Fruit fly (Drosophila melanogaster) whole organism, embryonic: ENCODE measurements around the gene CG12516.

Experiments
- Adf1 ChIP-seq: fragments of 200-800 bp; sonication (Bioruptor generic); IDR thresholded peaks from 2 replicates; pipeline ENCODE4 v1.3.6; 2022; ENCODE audit warnings: missing biosample characterization, missing genetic modification characterization
- BtbVII ChIP-seq: fragments of 200-800 bp; sonication (Bioruptor generic); optimal IDR thresholded peaks from 3 replicates; lab custom pipeline; 2017; ENCODE audit warnings: missing biosample characterization, mild to moderate bottlenecking, missing genetic modification characterization
- CG1024 ChIP-seq: fragments of 200-800 bp; sonication (Bioruptor generic); IDR thresholded peaks from 2 replicates; pipeline ENCODE4 v1.3.6; 2022; ENCODE audit warnings: missing biosample characterization, missing genetic modification characterization
- CG10431 ChIP-seq: fragments of 200-800 bp; sonication (Bioruptor generic); optimal IDR thresholded peaks from 3 replicates; lab custom pipeline; 2018; ENCODE audit warnings: missing biosample characterization, mild to moderate bottlenecking, missing genetic modification characterization
- CG11695 ChIP-seq: fragments of 200-800 bp; sonication (Bioruptor generic); IDR thresholded peaks from 3 replicates; pipeline ENCODE4 v1.3.6; 2022; ENCODE audit warnings: missing biosample characterization, missing genetic modification characterization
- CG12659 ChIP-seq: fragments of 200-800 bp; sonication (Bioruptor generic); optimal IDR thresholded peaks from 3 replicates; lab custom pipeline; 2017; ENCODE audit warnings: mild to moderate bottlenecking, missing biosample characterization, missing genetic modification reagents, missing genetic modification characterization
- CG17328 ChIP-seq: fragments of 200-800 bp; sonication (Bioruptor generic); IDR thresholded peaks from 2 replicates; pipeline ENCODE4 v1.3.6; 2022; ENCODE audit warnings: missing biosample characterization, missing genetic modification characterization
- CG1832 ChIP-seq: fragments of 200-800 bp; sonication (Bioruptor generic); optimal IDR thresholded peaks from 2 replicates; lab custom pipeline; 2017; ENCODE audit warnings: missing biosample characterization, mild to moderate bottlenecking, missing genetic modification characterization, inconsistent platforms
- CG2129 ChIP-seq: fragments of 200-800 bp; sonication (Bioruptor generic); IDR thresholded peaks from 2 replicates; pipeline ENCODE4 v1.3.6; 2022; ENCODE audit warnings: missing biosample characterization, missing genetic modification characterization; ENCODE audit not compliant: partially characterized antibody
- CG3838 ChIP-seq: fragments of 200-800 bp; sonication (Bioruptor generic); optimal IDR thresholded peaks from 3 replicates; lab custom pipeline; 2016; ENCODE audit warnings: missing biosample characterization, missing genetic modification characterization
- CG3847 ChIP-seq: fragments of 200-800 bp; sonication (Bioruptor generic); IDR thresholded peaks from 2 replicates; pipeline ENCODE4 v1.3.6; 2022; ENCODE audit warnings: missing biosample characterization, missing genetic modification characterization
- CG7372 ChIP-seq: fragments of 200-800 bp; sonication (Bioruptor generic); IDR thresholded peaks from 2 replicates; pipeline ENCODE4 v1.3.6; 2022; ENCODE audit warnings: missing biosample characterization, missing genetic modification characterization
- CG8359 ChIP-seq: fragments of 200-800 bp; sonication (Bioruptor generic); optimal IDR thresholded peaks from 2 replicates; lab custom pipeline; 2017; ENCODE audit warnings: missing biosample characterization, mild to moderate bottlenecking, missing genetic modification characterization, borderline replicate concordance
- CG8765 ChIP-seq: fragments of 200-800 bp; sonication (Bioruptor generic); IDR thresholded peaks from 2 replicates; pipeline ENCODE4 v1.3.6; 2022; ENCODE audit warnings: missing biosample characterization, missing genetic modification characterization
- CG9609 ChIP-seq: fragments of 200-800 bp; sonication (Bioruptor generic); optimal IDR thresholded peaks from 3 replicates; lab custom pipeline; 2016; ENCODE audit warnings: missing biosample characterization, missing genetic modification characterization
- CrebB ChIP-seq: fragments of 200-800 bp; sonication (Bioruptor generic); optimal IDR thresholded peaks from 3 replicates; lab custom pipeline; 2018; ENCODE audit warnings: missing biosample characterization, mild to moderate bottlenecking, missing genetic modification characterization
- Dek ChIP-seq: fragments of 200-800 bp; sonication (Bioruptor generic); optimal IDR thresholded peaks from 3 replicates; lab custom pipeline; 2019; ENCODE audit warnings: missing biosample characterization, mild to moderate bottlenecking, missing genetic modification characterization, moderate library complexity
- Dip2 ChIP-seq: fragments of 200-800 bp; sonication (Bioruptor generic); IDR thresholded peaks from 2 replicates; pipeline ENCODE4 v1.3.6; 2022; ENCODE audit warnings: missing biosample characterization, missing genetic modification characterization
- Drgx ChIP-seq: fragments of 200-800 bp; sonication (Bioruptor generic); IDR thresholded peaks from 2 replicates; pipeline ENCODE4 v1.3.6; 2022; ENCODE audit warnings: missing biosample characterization, missing genetic modification characterization
- Fer1 ChIP-seq: fragments of 200-800 bp; sonication (Bioruptor generic); optimal IDR thresholded peaks from 2 replicates; lab custom pipeline; 2017; ENCODE audit warnings: missing biosample characterization, mild to moderate bottlenecking, missing genetic modification characterization
- Fer2 ChIP-seq: fragments of 200-800 bp; sonication (Bioruptor generic); optimal IDR thresholded peaks from 2 replicates; lab custom pipeline; 2018; ENCODE audit warnings: missing biosample characterization, mild to moderate bottlenecking, missing genetic modification characterization, moderate library complexity
- Gug ChIP-seq: fragments of 200-800 bp; sonication (Bioruptor generic); IDR thresholded peaks from 4 replicates; pipeline ENCODE4 v1.3.6; 2022; ENCODE audit warnings: missing biosample characterization, missing genetic modification characterization
- HLH4C ChIP-seq: fragments of 200-800 bp; sonication (Bioruptor generic); IDR thresholded peaks from 3 replicates; pipeline ENCODE4 v1.3.6; 2022; ENCODE audit warnings: missing biosample characterization, missing genetic modification characterization; ENCODE audit not compliant: partially characterized antibody
- Hmx ChIP-seq: fragments of 200-800 bp; sonication (Bioruptor generic); optimal IDR thresholded peaks from 2 replicates; lab custom pipeline; 2016; ENCODE audit warnings: missing biosample characterization, missing genetic modification characterization
- Hsf ChIP-seq: fragments of 200-800 bp; sonication (Bioruptor generic); optimal IDR thresholded peaks from 3 replicates; lab custom pipeline; 2016; ENCODE audit warnings: missing biosample characterization, missing genetic modification characterization
- Lhr ChIP-seq: fragments of 200-800 bp; sonication (Bioruptor generic); optimal IDR thresholded peaks from 3 replicates; lab custom pipeline; 2017; ENCODE audit warnings: mild to moderate bottlenecking, missing biosample characterization, missing genetic modification reagents, missing genetic modification characterization
- Lpt ChIP-seq: fragments of >200 bp; optimal IDR thresholded peaks from 2 replicates; lab custom pipeline; 2018; ENCODE audit warnings: missing biosample characterization, missing genetic modification characterization
- Mes4 ChIP-seq: fragments of 200-800 bp; sonication (Bioruptor generic); optimal IDR thresholded peaks from 2 replicates; lab custom pipeline; 2016; ENCODE audit warnings: missing biosample characterization, missing genetic modification characterization
- NC2α ChIP-seq: fragments of 200-800 bp; sonication (Bioruptor generic); optimal IDR thresholded peaks from 2 replicates; lab custom pipeline; 2016; ENCODE audit warnings: missing biosample characterization, missing genetic modification characterization
- Poxn ChIP-seq: fragments of 200-800 bp; sonication (Bioruptor generic); IDR thresholded peaks from 2 replicates; pipeline ENCODE4 v1.3.6; 2022; ENCODE audit warnings: missing biosample characterization, missing genetic modification characterization
- TFAM ChIP-seq: fragments of 200-800 bp; sonication (Bioruptor generic); optimal IDR thresholded peaks from 2 replicates; lab custom pipeline; 2017; ENCODE audit warnings: missing biosample characterization, missing genetic modification characterization, inconsistent platforms
- Trl ChIP-seq, 3 experiments: fragments of >200 bp in 2 of 3; fragments of 200-800 bp in 1 of 3; sonication (Bioruptor generic) in 1 of 3; optimal IDR thresholded peaks; 2 replicates in 1 of 3; 3 replicates in 2 of 3; lab custom pipeline; 2016 to 2017; ENCODE audit warnings: missing biosample characterization in 1 of 3, missing genetic modification characterization in 1 of 3
- Xbp1 ChIP-seq: fragments of 200-800 bp; sonication (Bioruptor generic); optimal IDR thresholded peaks from 3 replicates; lab custom pipeline; 2016; ENCODE audit warnings: missing biosample characterization, mild to moderate bottlenecking, missing genetic modification characterization
- cas ChIP-seq: fragments of 200-800 bp; sonication (Bioruptor generic); IDR thresholded peaks from 2 replicates; pipeline ENCODE4 v1.3.6; 2022; ENCODE audit warnings: missing biosample characterization, missing genetic modification characterization
- chm ChIP-seq: fragments of 200-800 bp; sonication (Bioruptor generic); IDR thresholded peaks from 2 replicates; pipeline ENCODE4 v1.3.6; 2022; ENCODE audit warnings: missing biosample characterization, missing genetic modification characterization
- crp ChIP-seq, 2 experiments: fragments of 200-800 bp; sonication (Bioruptor generic); optimal IDR thresholded peaks; 2 replicates in 1 of 2; 3 replicates in 1 of 2; lab custom pipeline; 2017; ENCODE audit warnings: missing biosample characterization in 2 of 2, missing genetic modification characterization in 2 of 2, mild to moderate bottlenecking in 1 of 2, moderate library complexity in 1 of 2
- cwo ChIP-seq: fragments of 200-800 bp; sonication (Bioruptor generic); optimal IDR thresholded peaks from 3 replicates; lab custom pipeline; 2017; ENCODE audit warnings: missing biosample characterization, missing genetic modification characterization, mild to moderate bottlenecking, moderate library complexity, missing genetic modification reagents
- gcm2 ChIP-seq: fragments of 200-800 bp; sonication (Bioruptor generic); optimal IDR thresholded peaks from 2 replicates; lab custom pipeline; 2016; ENCODE audit warnings: missing biosample characterization, missing genetic modification characterization
- gem ChIP-seq: fragments of 200-800 bp; sonication (Bioruptor generic); optimal IDR thresholded peaks from 2 replicates; lab custom pipeline; 2019; ENCODE audit warnings: missing biosample characterization, mild to moderate bottlenecking, missing genetic modification characterization, moderate library complexity
- h ChIP-seq: fragments of >200 bp; optimal IDR thresholded peaks from 2 replicates; lab custom pipeline; 2017
- knrl ChIP-seq: fragments of 200-800 bp; sonication (Bioruptor generic); IDR thresholded peaks from 3 replicates; pipeline ENCODE4 v1.3.6; 2022; ENCODE audit warnings: missing biosample characterization, missing genetic modification characterization; ENCODE audit not compliant: partially characterized antibody
- pnt ChIP-seq: fragments of 200-800 bp; sonication (Bioruptor generic); optimal IDR thresholded peaks from 3 replicates; lab custom pipeline; 2016; ENCODE audit warnings: missing biosample characterization, missing genetic modification characterization
- repo ChIP-seq: fragments of 200-800 bp; sonication (Bioruptor generic); optimal IDR thresholded peaks from 2 replicates; lab custom pipeline; 2016; ENCODE audit warnings: missing biosample characterization, missing genetic modification characterization
- schlank ChIP-seq: fragments of 200-800 bp; sonication (Bioruptor generic); optimal IDR thresholded peaks from 2 replicates; lab custom pipeline; 2018; ENCODE audit warnings: missing biosample characterization, mild to moderate bottlenecking, missing genetic modification characterization
- sd ChIP-seq: fragments of 200-800 bp; sonication (Bioruptor generic); optimal IDR thresholded peaks from 3 replicates; lab custom pipeline; 2018; ENCODE audit warnings: missing biosample characterization, mild to moderate bottlenecking, missing genetic modification characterization, moderate library complexity
- sqz ChIP-seq: fragments of 200-800 bp; sonication (Bioruptor generic); optimal IDR thresholded peaks from 3 replicates; lab custom pipeline; 2018; ENCODE audit warnings: missing biosample characterization, mild to moderate bottlenecking, missing genetic modification characterization
- trh ChIP-seq: fragments of 200-800 bp; sonication (Bioruptor generic); optimal IDR thresholded peaks from 2 replicates; lab custom pipeline; 2016; ENCODE audit warnings: missing biosample characterization, missing genetic modification characterization
- twi ChIP-seq: fragments of 200-800 bp; optimal IDR thresholded peaks from 2 replicates; lab custom pipeline; 2019; ENCODE audit warnings: missing biosample characterization, mild to moderate bottlenecking, missing genetic modification characterization, moderate library complexity
- zen2 ChIP-seq: fragments of 200-800 bp; sonication (Bioruptor generic); IDR thresholded peaks from 3 replicates; pipeline ENCODE4 v1.3.6; 2022; ENCODE audit warnings: missing biosample characterization, missing genetic modification characterization; ENCODE audit not compliant: partially characterized antibody

CG12516 gene

dm6 chr3R:28328780-28329546 lies 24.6 kb upstream of the CG12516 start (continued):
- peak; percentile 48 for TF ChIP-seq Hmx
- TF ChIP-seq Lpt (GFP tag; lab: Kevin White, UChicago) = no peak
- TF ChIP-seq CG9609 (GFP tag; lab: Kevin White, UChicago) = peak; percentile 45
- TF ChIP-seq CG3838 (GFP tag; lab: Kevin White, UChicago) = peak; percentile 83
- peak; percentile 76 for TF ChIP-seq Lhr
- peak; percentile 81 for TF ChIP-seq cwo (GFP tag; lab: Kevin White, UChicago)
- TF ChIP-seq Mes4 (GFP tag; lab: Kevin White, UChicago) = peak; percentile 77
- peak; percentile 42 for TF ChIP-seq repo
- TF ChIP-seq Gug (GFP tag; lab: Robert Waterston, UW) = peak; percentile 59; the same call in 3 of the 4 replicates
- TF ChIP-seq gcm2 (GFP tag; lab: Kevin White, UChicago) = peak; percentile 28
- TF ChIP-seq Dip2 = no peak
- TF ChIP-seq crp (GFP tag; optimal IDR thresholded peaks at IDR 0.05; lab: Kevin White, UChicago) = peak in 1 of 2 experiments; percentile 36
- peak; percentile 74 for TF ChIP-seq NC2α (GFP tag; lab: Kevin White, UChicago)
- TF ChIP-seq CG1024 (GFP tag; lab: Robert Waterston, UW) = peak; percentile 53; the same call in 1 of the 2 replicates
- TF ChIP-seq CG12659 (GFP tag; lab: Kevin White, UChicago) = peak; percentile 69
- peak; percentile 39 for TF ChIP-seq trh
- peak; percentile 62 for TF ChIP-seq pnt (GFP tag; lab: Kevin White, UChicago)
- peak; percentile 67 for TF ChIP-seq CrebB
- TF ChIP-seq Fer2 (tag; lab: Kevin White, UChicago) = peak; percentile 40
- peak; percentile 70 for TF ChIP-seq gem
- TF ChIP-seq CG2129 (GFP tag; lab: Robert Waterston, UW) = no peak
- peak; percentile 66 for TF ChIP-seq CG7372 (GFP tag; lab: Robert Waterston, UW)
- peak; percentile 72 for TF ChIP-seq sd (tag; lab: Kevin White, UChicago)
- peak; percentile 56; the same call in 1 of the 2 replicates for TF ChIP-seq Poxn (GFP tag; lab: Robert Waterston, UW)
- TF ChIP-seq Fer1 (GFP tag; lab: Kevin White, UChicago) = peak; percentile 63
- TF ChIP-seq HLH4C = no peak
- TF ChIP-seq Adf1 = peak; percentile 55
- TF ChIP-seq cas (GFP tag; lab: Robert Waterston, UW) = peak; percentile 75
- no peak for TF ChIP-seq h (lab: Kevin White, UChicago)
- TF ChIP-seq sqz (GFP tag; lab: Kevin White, UChicago) = peak; percentile 46
- peak; percentile 53 for TF ChIP-seq CG11695 (GFP tag; lab: Robert Waterston, UW)
- TF ChIP-seq CG8765 = no peak; the same call in 1 of the 2 replicates
- TF ChIP-seq CG1832 (GFP tag; lab: Kevin White, UChicago) = no peak
- TF ChIP-seq Hsf (GFP tag; lab: Kevin White, UChicago) = peak; percentile 49
- peak; percentile 60 for TF ChIP-seq schlank (tag; lab: Kevin White, UChicago)
- no peak for TF ChIP-seq TFAM (GFP tag; lab: Kevin White, UChicago)
- peak; percentile 72 for TF ChIP-seq CG8359 (GFP tag; lab: Kevin White, UChicago)
- TF ChIP-seq BtbVII (GFP tag; lab: Kevin White, UChicago) = peak; percentile 71
- TF ChIP-seq CG17328 = peak; percentile 62
- peak; percentile 57 for TF ChIP-seq twi
- no peak for TF ChIP-seq zen2
- TF ChIP-seq Drgx (GFP tag; lab: Robert Waterston, UW) = peak; percentile 85
- TF ChIP-seq CG3847 (GFP tag; lab: Robert Waterston, UW) = peak; percentile 57
- peak; percentile 49 for TF ChIP-seq Dek (tag; lab: Kevin White, UChicago)
- TF ChIP-seq CG10431 = no peak
- no peak for TF ChIP-seq Trl (optimal IDR thresholded peaks at IDR 0.05; lab: Kevin White, UChicago)
- TF ChIP-seq Trl (GFP tag; optimal IDR thresholded peaks at IDR 0.05; lab: Kevin White, UChicago) = peak; percentile 80
- TF ChIP-seq chm = peak; percentile 95
- no peak for TF ChIP-seq knrl (GFP tag; lab: Robert Waterston, UW)
- peak; percentile 67 for TF ChIP-seq Xbp1 (GFP tag; lab: Kevin White, UChicago)
